Fruit fly (Drosophila melanogaster): ENCODE measurements around the gene ash1.

dm6 chr3L:19559171-19559570 is 39.4 kb downstream of the ash1 start:
- no peak for TF ChIP-seq h (optimal IDR thresholded peaks at IDR 0.05)
- no peak for TF ChIP-seq ttk (optimal IDR thresholded peaks at IDR 0.05)
